Worm (Caenorhabditis elegans) whole organism, L4 larva: Measurements from ENCODE around the gene srh-15.
A peak's percentile ranks its signal among the peaks of the same experiment; 100 is the strongest.

ENCODE experiments used
- F37D6.2 ChIP-seq: sonication (generic microtip); optimal IDR thresholded peaks from 2 replicates; lab custom pipeline; 2016; ENCODE audit warnings: mild to moderate bottlenecking, missing genetic modification characterization, missing compliant biosample characterization
- F44E2.7 ChIP-seq: fragments of 200-800 bp; sonication (Bioruptor generic); IDR thresholded peaks from 2 replicates; pipeline ENCODE4 v2.1.2; 2022; ENCODE audit warnings: missing genetic modification characterization, missing compliant biosample characterization
- R02D3.7 ChIP-seq: fragments of 150-350 bp; sonication (generic microtip); optimal IDR thresholded peaks from 3 replicates; lab custom pipeline; 2014; ENCODE audit warnings: missing biosample characterization, missing genetic modification characterization
- T20F7.1 ChIP-seq: fragments of 200-800 bp; sonication (Bioruptor generic); optimal IDR thresholded peaks from 2 replicates; lab custom pipeline; 2018; ENCODE audit warnings: mild to moderate bottlenecking, missing genetic modification characterization, missing compliant biosample characterization
- T26A8.4 ChIP-seq: fragments of 200-800 bp; sonication (Bioruptor generic); IDR thresholded peaks from 2 replicates; pipeline ENCODE4 v1.3.6; 2022; ENCODE audit warnings: missing genetic modification characterization, missing compliant biosample characterization
- ZK546.5 ChIP-seq, 2 experiments: sonication (generic microtip); optimal IDR thresholded peaks; 2 replicates each; lab custom pipeline; 2017; ENCODE audit warnings: missing biosample characterization in 2 of 2, missing genetic modification characterization in 2 of 2
- aha-1 ChIP-seq: fragments of 150-350 bp; peaks from one replicate; lab custom pipeline; 2014; ENCODE audit warnings: missing biosample characterization, missing genetic modification characterization
- aly-2 ChIP-seq: sonication (generic microtip); optimal IDR thresholded peaks from 2 replicates; lab custom pipeline; 2018; ENCODE audit warnings: missing biosample characterization, missing genetic modification characterization
- arid-1 ChIP-seq: fragments of 200-800 bp; sonication (Bioruptor generic); conservative IDR thresholded peaks from 2 replicates; pipeline ENCODE4 v1.3.6; 2022; ENCODE audit warnings: missing genetic modification reagents, missing genetic modification characterization, missing compliant biosample characterization
- ceh-32 ChIP-seq: sonication (generic microtip); optimal IDR thresholded peaks from 2 replicates; lab custom pipeline; 2016; ENCODE audit warnings: mild to moderate bottlenecking, missing genetic modification characterization, missing compliant biosample characterization; ENCODE audit not compliant: poor library complexity
- ceh-82 ChIP-seq: sonication (generic microtip); optimal IDR thresholded peaks from 2 replicates; lab custom pipeline; 2017; ENCODE audit warnings: missing biosample characterization, missing genetic modification characterization
- daf-16 ChIP-seq, 3 experiments: sonication (generic microtip); optimal IDR thresholded peaks; 2 replicates each; lab custom pipeline; 2016 to 2017; ENCODE audit warnings: missing genetic modification characterization in 3 of 3, missing genetic modification reagents in 3 of 3, mild to moderate bottlenecking in 2 of 3, missing compliant biosample characterization in 2 of 3, missing biosample characterization in 1 of 3, moderate library complexity in 1 of 3
- daf-8 ChIP-seq: fragments of 200-800 bp; sonication (Bioruptor generic); IDR thresholded peaks from 2 replicates; pipeline ENCODE4 v1.3.6; 2022; ENCODE audit warnings: missing genetic modification characterization, missing compliant biosample characterization
- dmd-8 ChIP-seq: fragments of 200-800 bp; sonication (Bioruptor generic); IDR thresholded peaks from 2 replicates; pipeline ENCODE4 v1.3.6; 2022; ENCODE audit warnings: missing genetic modification characterization, missing compliant biosample characterization
- dpl-1 ChIP-seq: fragments of 150-350 bp; optimal IDR thresholded peaks from 2 replicates; lab custom pipeline; 2014; ENCODE audit warnings: missing biosample characterization, missing genetic modification reagents, missing genetic modification characterization
- egl-43 ChIP-seq: fragments of 200-800 bp; sonication (Bioruptor generic); IDR thresholded peaks from 2 replicates; pipeline ENCODE4 v1.3.6; 2022; ENCODE audit warnings: missing genetic modification reagents, missing genetic modification characterization, missing compliant biosample characterization
- fkh-10 ChIP-seq: fragments of 150-350 bp; optimal IDR thresholded peaks from 2 replicates; lab custom pipeline; 2014; ENCODE audit warnings: missing biosample characterization, missing genetic modification reagents, missing genetic modification characterization
- fos-1 ChIP-seq: fragments of 150-350 bp; optimal IDR thresholded peaks from 2 replicates; lab custom pipeline; 2014; ENCODE audit warnings: missing biosample characterization, missing genetic modification characterization
- lin-13 ChIP-seq: fragments of 150-350 bp; optimal IDR thresholded peaks from 2 replicates; lab custom pipeline; 2014; ENCODE audit warnings: missing biosample characterization, missing genetic modification reagents, missing genetic modification characterization
- lin-15B ChIP-seq: fragments of 150-350 bp; sonication (generic microtip); optimal IDR thresholded peaks from 3 replicates; lab custom pipeline; 2014; ENCODE audit warnings: missing biosample characterization, missing genetic modification characterization
- lsy-2 ChIP-seq, 2 experiments: fragments of 150-350 bp in 1 of 2; sonication (generic microtip) in 1 of 2; optimal IDR thresholded peaks; 2 replicates each; lab custom pipeline; 2014 to 2017; ENCODE audit warnings: missing biosample characterization in 2 of 2, missing genetic modification characterization in 2 of 2
- madf-9 ChIP-seq: fragments of 200-800 bp; sonication (Bioruptor generic); conservative IDR thresholded peaks from 2 replicates; pipeline ENCODE4 v1.3.6; 2022; ENCODE audit warnings: missing genetic modification reagents, missing genetic modification characterization, missing compliant biosample characterization
- mdl-1 ChIP-seq, 2 experiments: fragments of 150-350 bp in 1 of 2; sonication (generic microtip) in 1 of 2; optimal IDR thresholded peaks; 2 replicates each; lab custom pipeline; 2014 to 2017; ENCODE audit warnings: missing biosample characterization in 2 of 2, missing genetic modification characterization in 2 of 2
- mxl-3 ChIP-seq: fragments of 200-800 bp; sonication (Bioruptor generic); optimal IDR thresholded peaks from 2 replicates; lab custom pipeline; 2018; ENCODE audit warnings: mild to moderate bottlenecking, missing genetic modification characterization, missing compliant biosample characterization
- nhr-102 ChIP-seq: sonication (generic microtip); optimal IDR thresholded peaks from 2 replicates; lab custom pipeline; 2016; ENCODE audit warnings: mild to moderate bottlenecking, missing genetic modification characterization, moderate library complexity, missing compliant biosample characterization
- nhr-25 ChIP-seq: sonication (generic microtip); optimal IDR thresholded peaks from 2 replicates; lab custom pipeline; 2017; ENCODE audit warnings: missing genetic modification characterization, mild to moderate bottlenecking, missing compliant biosample characterization, antibody characterized with exemption, moderate library complexity, borderline replicate concordance; ENCODE audit not compliant: insufficient read depth
- nhr-28 ChIP-seq: fragments of 150-350 bp; optimal IDR thresholded peaks from 2 replicates; lab custom pipeline; 2014; ENCODE audit warnings: missing biosample characterization, missing genetic modification characterization
- nhr-41 ChIP-seq: fragments of 200-800 bp; sonication (Bioruptor generic); IDR thresholded peaks from 2 replicates; pipeline ENCODE4 v1.3.6; 2022; ENCODE audit warnings: missing genetic modification reagents, missing genetic modification characterization, missing compliant biosample characterization
- nhr-77 ChIP-seq: fragments of 150-350 bp; optimal IDR thresholded peaks from 2 replicates; lab custom pipeline; 2014; ENCODE audit warnings: missing biosample characterization, missing genetic modification characterization
- skn-1 ChIP-seq: fragments of 150-350 bp; optimal IDR thresholded peaks from 2 replicates; lab custom pipeline; 2014; ENCODE audit warnings: missing biosample characterization, missing genetic modification characterization
- snpc-1.2 ChIP-seq: fragments of 200-800 bp; sonication (Bioruptor generic); IDR thresholded peaks from 2 replicates; pipeline ENCODE4 v1.3.6; 2022; ENCODE audit warnings: missing genetic modification reagents, missing genetic modification characterization, missing compliant biosample characterization
- snpc-4 ChIP-seq: fragments of 150-350 bp; optimal IDR thresholded peaks from 2 replicates; lab custom pipeline; 2014; ENCODE audit warnings: missing biosample characterization, missing genetic modification characterization
- unc-130 ChIP-seq: sonication (generic microtip); optimal IDR thresholded peaks from 2 replicates; lab custom pipeline; 2016; ENCODE audit warnings: missing genetic modification reagents, missing genetic modification characterization, missing compliant biosample characterization
- unc-62 ChIP-seq, 3 experiments: fragments of 150-350 bp in 1 of 3; sonication (generic microtip); optimal IDR thresholded peaks in 2 of 3; peaks in 1 of 3; 1 replicate in 1 of 3; 2 replicates in 2 of 3; lab custom pipeline; 2014 to 2017; ENCODE audit warnings: missing biosample characterization in 3 of 3, missing genetic modification characterization in 3 of 3, missing genetic modification reagents in 3 of 3, missing genotype in 1 of 3
- zip-2 ChIP-seq: fragments of 150-350 bp; optimal IDR thresholded peaks from 2 replicates; lab custom pipeline; 2014; ENCODE audit warnings: missing biosample characterization, missing genetic modification characterization

The srh-15 gene

ce11 chrV:13358823-13359592, 38.2 kb downstream of the srh-15 start, which contains the start of gene F32H5.3:
Gene F32H5.3, plus strand, starts transcription at chrV:13359335.
- TF ChIP-seq mxl-3 (GFP tag; lab: Kevin White, UChicago) (peak; percentile 35), nhr-28 (tag; lab: Kevin White, UChicago) (peak; percentile 63), F44E2.7 (GFP tag; lab: Robert Waterston, UW) (no peak), fos-1 (tag; lab: Kevin White, UChicago) (no peak), mdl-1 (tag; optimal IDR thresholded peaks at IDR 0.05; lab: Kevin White, UChicago) (peak in 1 of 2 experiments; percentile 44), lsy-2 (tag; optimal IDR thresholded peaks at IDR 0.05; lab: Kevin White, UChicago) (peak in 1 of 2 experiments; percentile 37), ZK546.5 (tag; optimal IDR thresholded peaks at IDR 0.05; lab: Kevin White, UChicago) (no peak), nhr-25 (tag; lab: Kevin White, UChicago) (peak; percentile 0), nhr-77 (tag; lab: Kevin White, UChicago) (no peak), unc-62 (GFP tag; optimal IDR thresholded peaks at IDR 0.05 in 1 of 2; lab: Kevin White, UChicago) (peak in 1 of 2 experiments; percentile 97), unc-62 (tag; optimal IDR thresholded peaks at IDR 0.05; lab: Kevin White, UChicago) (no peak)

ce11 chrV:13360254-13360653, 39.5 kb downstream of the srh-15 start, which contains the start of gene F32H5.4:
Gene F32H5.4, plus strand, starts transcription at chrV:13360554.
- no peak for TF ChIP-seq dmd-8 (GFP tag; lab: Robert Waterston, UW)
- TF ChIP-seq skn-1 (tag; lab: Kevin White, UChicago): no peak
- no peak for TF ChIP-seq daf-8 (GFP tag; lab: Robert Waterston, UW)
- no peak for TF ChIP-seq snpc-4 (tag; lab: Kevin White, UChicago)

- TF ChIP-seq aha-1 (tag; lab: Kevin White, UChicago) (peak; percentile 31), madf-9 (no peak)
These were observed 42.6 kb downstream of the srh-15 start, which contains the start of gene srg-46 for ce11 chrV:13363415-13363814. Gene srg-46, plus strand, starts transcription at chrV:13363715.

- TF ChIP-seq ceh-82 (tag; lab: Kevin White, UChicago) (no peak), unc-62 (GFP tag; optimal IDR thresholded peaks at IDR 0.05 in 1 of 2; lab: Kevin White, UChicago) (peak in 1 of 2 experiments; percentile 92), unc-62 (tag; optimal IDR thresholded peaks at IDR 0.05; lab: Kevin White, UChicago) (no peak)
These were observed 43.5 kb downstream of the srh-15 start for ce11 chrV:13364227-13364626.

ce11 chrV:13366488-13366887, 45.7 kb downstream of the srh-15 start:
- TF ChIP-seq nhr-77 (tag; lab: Kevin White, UChicago): no peak
- TF ChIP-seq fkh-10 (GFP tag; lab: Kevin White, UChicago): peak; percentile 37
- TF ChIP-seq aly-2 (tag; lab: Kevin White, UChicago): no peak
- TF ChIP-seq nhr-41 (GFP tag; lab: Robert Waterston, UW): no peak
- TF ChIP-seq T20F7.1 (GFP tag; lab: Kevin White, UChicago): no peak
- TF ChIP-seq unc-130 (GFP tag; lab: Kevin White, UChicago): no peak
- no peak for TF ChIP-seq skn-1 (tag; lab: Kevin White, UChicago)
- no peak for TF ChIP-seq zip-2 (tag; lab: Kevin White, UChicago)

- TF ChIP-seq snpc-1.2 (GFP tag; lab: Robert Waterston, UW) (no peak), unc-62 (GFP tag; optimal IDR thresholded peaks at IDR 0.05 in 1 of 2; lab: Kevin White, UChicago) (peak in 1 of 2 experiments; percentile 46), unc-62 (tag; optimal IDR thresholded peaks at IDR 0.05; lab: Kevin White, UChicago) (no peak)
- TF ChIP-seq, all 104 proteins: peak for 1
These were observed 46.2 kb downstream of the srh-15 start, which contains the start of gene srx-125 for ce11 chrV:13367024-13367423. Gene srx-125, plus strand, starts transcription at chrV:13367324.

- TF ChIP-seq F37D6.2 (tag; lab: Kevin White, UChicago): no peak
- TF ChIP-seq arid-1: no peak
- peak; percentile 62 for TF ChIP-seq nhr-77 (tag; lab: Kevin White, UChicago)
- no peak for TF ChIP-seq lin-13
- no peak for TF ChIP-seq egl-43
- no peak for TF ChIP-seq dpl-1 (GFP tag; lab: Kevin White, UChicago)
- TF ChIP-seq aly-2 (tag; lab: Kevin White, UChicago): no peak
- no peak for TF ChIP-seq fkh-10 (GFP tag; lab: Kevin White, UChicago)
- no peak for TF ChIP-seq daf-16 (GFP tag; optimal IDR thresholded peaks at IDR 0.05; lab: Kevin White, UChicago)
- TF ChIP-seq daf-16 (tag; optimal IDR thresholded peaks at IDR 0.05; lab: Kevin White, UChicago): peak; percentile 68
- no peak for TF ChIP-seq lin-15B (tag; lab: Kevin White, UChicago)
- TF ChIP-seq nhr-102 (tag; lab: Kevin White, UChicago): no peak
- peak in 1 of 2 experiments; percentile 6 for TF ChIP-seq unc-62 (GFP tag; optimal IDR thresholded peaks at IDR 0.05 in 1 of 2; lab: Kevin White, UChicago)
- no peak for TF ChIP-seq unc-62 (tag; optimal IDR thresholded peaks at IDR 0.05; lab: Kevin White, UChicago)
- no peak for TF ChIP-seq T26A8.4 (GFP tag; lab: Robert Waterston, UW)
- no peak for TF ChIP-seq R02D3.7 (tag; lab: Kevin White, UChicago)
- TF ChIP-seq ceh-32: no peak
These were observed 48.9 kb downstream of the srh-15 start for ce11 chrV:13369663-13370062.
